Worm (Caenorhabditis elegans): ENCODE results near the gene mfn-1.

- TF ChIP-seq sox-2 (GFP tag; IDR thresholded peaks at IDR 0.05) (no peak), pax-1 (tag; optimal IDR thresholded peaks at IDR 0.05) (no peak), tbx-2 (tag; optimal IDR thresholded peaks at IDR 0.05) (peak; percentile 61), unc-55 (GFP tag; optimal IDR thresholded peaks at IDR 0.05) (peak; percentile 55), C08G9.2 (tag; optimal IDR thresholded peaks at IDR 0.05) (no peak), elt-2 (tag; optimal IDR thresholded peaks at IDR 0.05) (no peak), K02D7.2 (tag; optimal IDR thresholded peaks at IDR 0.05) (no peak), pqm-1 (tag; optimal IDR thresholded peaks at IDR 0.05) (no peak), ama-1 (optimal IDR thresholded peaks at IDR 0.05) (no peak), rnt-1 (tag; optimal IDR thresholded peaks at IDR 0.05) (no peak), pha-4 (tag; optimal IDR thresholded peaks at IDR 0.05) (no peak), sox-4 (tag; optimal IDR thresholded peaks at IDR 0.05) (no peak), ceh-18 (tag; optimal IDR thresholded peaks at IDR 0.05) (no peak), pag-3 (tag; optimal IDR thresholded peaks at IDR 0.05; ENCODE audit: borderline replicate concordance) (no peak)
Measured at ce11 chrII:11464427-11464944, 7.3 kb downstream of the mfn-1 start, which contains the start of the genes aars-1 and rga-1.

All from whole organism, late embryonic.